Fruit fly (Drosophila melanogaster): ENCODE data around the gene Smg6.

Smg6 gene

DNA sequence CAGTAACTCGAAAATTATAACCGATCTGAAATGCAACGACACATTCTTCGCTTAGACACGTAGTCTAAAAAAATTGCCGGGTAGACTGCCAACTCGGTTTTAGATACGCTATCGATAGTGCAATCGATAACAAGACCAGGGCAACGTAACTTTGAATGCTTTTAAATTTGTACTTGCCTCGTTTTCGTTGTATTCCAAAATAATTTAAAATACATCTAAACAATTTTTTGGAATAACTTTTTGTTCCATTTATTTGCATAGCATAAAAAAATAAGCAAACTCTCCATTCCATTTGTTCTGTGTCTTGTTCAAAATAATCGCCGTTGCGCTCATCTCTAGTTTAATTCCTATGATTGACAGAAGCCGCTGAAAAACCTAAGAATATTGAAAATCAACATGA is 36.3 kb upstream of the Smg6 start, which contains the start of the genes Stt3B and CG11839 (continued):
- TF ChIP-seq pum (GFP tag; optimal IDR thresholded peaks at IDR 0.05): peak; percentile 68
- TF ChIP-seq tgo (GFP tag; IDR thresholded peaks at IDR 0.05): no peak; the same call in 1 of the 3 replicates
- peak; percentile 82 for TF ChIP-seq ems (GFP tag; optimal IDR thresholded peaks at IDR 0.05)
- TF ChIP-seq CG11723 (GFP tag; optimal IDR thresholded peaks at IDR 0.05): no peak
- TF ChIP-seq MTF-1 (GFP tag; optimal IDR thresholded peaks at IDR 0.05; ENCODE audit: borderline replicate concordance): no peak

DNA sequence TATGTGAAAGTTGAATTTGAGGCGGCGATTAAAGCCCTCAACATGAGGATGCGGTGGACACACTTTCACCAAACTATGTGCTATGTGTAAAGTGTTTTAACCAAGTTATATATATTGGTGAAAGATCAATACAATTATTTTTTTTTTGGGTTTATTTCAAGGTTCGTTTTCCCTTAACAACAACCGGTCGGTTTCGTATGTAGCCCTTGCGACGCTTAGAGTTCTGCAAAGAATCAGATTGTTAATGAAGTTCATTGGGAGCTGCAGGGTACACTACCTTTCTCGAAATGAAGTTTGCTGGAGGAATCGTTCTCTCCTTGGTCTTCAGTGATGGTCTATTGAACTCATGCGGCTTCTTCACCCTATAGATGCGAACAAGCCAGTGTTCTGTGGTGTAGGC is 33.6 kb upstream of the Smg6 start:
- peak; percentile 93 for TF ChIP-seq Ets65A (GFP tag)
- no peak for TF ChIP-seq CG1647 (GFP tag; optimal IDR thresholded peaks at IDR 0.05)

DNA sequence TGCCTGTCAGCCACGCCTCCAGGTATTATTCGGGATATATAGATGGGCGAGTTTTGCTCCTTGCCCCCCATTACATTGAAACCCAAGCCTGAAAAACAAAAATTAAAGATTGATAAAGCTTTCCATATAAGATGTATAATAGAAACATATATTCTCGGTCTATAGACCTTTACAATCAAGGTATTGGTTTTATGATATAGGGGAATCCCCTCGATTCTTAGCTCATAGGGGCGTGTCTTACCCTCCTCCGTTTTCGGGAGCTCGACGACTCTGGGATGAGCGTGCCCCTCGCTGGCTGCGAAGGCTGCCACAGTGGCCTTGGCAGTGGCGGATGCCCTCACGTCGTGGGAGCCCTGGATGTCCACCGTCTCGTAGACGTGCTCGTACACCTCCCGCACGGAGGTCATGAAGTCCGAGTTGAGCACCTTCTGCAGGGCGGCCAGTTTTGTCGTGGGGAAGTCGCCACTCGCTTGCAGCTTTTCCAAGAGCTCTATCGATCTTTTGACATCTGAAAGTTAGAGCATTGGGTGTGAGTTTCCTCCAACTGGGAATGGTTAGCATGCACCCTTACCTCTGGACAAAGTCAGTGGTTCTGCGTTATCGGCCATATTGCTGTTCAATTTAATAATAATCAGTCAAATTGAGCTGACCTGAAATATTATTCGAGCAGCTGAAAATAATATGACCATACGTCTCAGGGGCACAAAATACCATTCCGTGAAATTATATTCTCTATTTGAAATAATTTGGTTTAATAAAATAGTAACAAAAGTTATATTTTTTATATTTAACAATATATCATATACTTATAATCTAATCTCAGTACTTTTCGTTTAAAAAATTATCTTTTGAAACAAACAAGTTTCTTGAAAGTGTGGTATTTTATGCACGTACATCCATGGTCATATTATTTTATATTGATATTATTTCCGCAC is 31.9 kb upstream of the Smg6 start, which contains the start of the genes veli and PQBP1:
TSS of gene veli (minus strand) at position 685 of the 935 bp plus-strand sequence.
TSS of gene PQBP1 (plus strand) at position 885 of the 935 bp plus-strand sequence.
- TF ChIP-seq h (optimal IDR thresholded peaks at IDR 0.05) (no peak), Dp (GFP tag; optimal IDR thresholded peaks at IDR 0.05) (no peak), CG2116 (GFP tag; optimal IDR thresholded peaks at IDR 0.05) (peak; percentile 50), PHDP (tag; optimal IDR thresholded peaks at IDR 0.05) (peak; percentile 37), stwl (tag; optimal IDR thresholded peaks at IDR 0.05) (peak; percentile 36), MBD-R2 (GFP tag; IDR thresholded peaks at IDR 0.05) (peak; percentile 41), CG12659 (GFP tag; optimal IDR thresholded peaks at IDR 0.05) (peak; percentile 37), grau (tag; optimal IDR thresholded peaks at IDR 0.05) (no peak), disco-r (GFP tag; optimal IDR thresholded peaks at IDR 0.05) (no peak), Dll (GFP tag; IDR thresholded peaks at IDR 0.05; ENCODE audit: partially characterized antibody) (peak; percentile 33; the same call in 2 of the 4 replicates), gfzf (GFP tag; optimal IDR thresholded peaks at IDR 0.05) (peak; percentile 52), CG4617 (GFP tag; optimal IDR thresholded peaks at IDR 0.05; ENCODE audit: borderline replicate concordance) (peak; percentile 50), Dek (tag; optimal IDR thresholded peaks at IDR 0.05) (no peak), CG8089 (GFP tag; optimal IDR thresholded peaks at IDR 0.05) (no peak), sc (optimal IDR thresholded peaks at IDR 0.05) (no peak), sc (GFP tag; optimal IDR thresholded peaks at IDR 0.05) (no peak), trem (tag; optimal IDR thresholded peaks at IDR 0.05) (peak; percentile 85), CG1233 (GFP tag; optimal IDR thresholded peaks at IDR 0.05) (no peak), CG14014 (GFP tag; IDR thresholded peaks at IDR 0.05) (no peak), CG15011 (GFP tag; optimal IDR thresholded peaks at IDR 0.05) (no peak), CG13123 (GFP tag; optimal IDR thresholded peaks at IDR 0.05) (no peak), CG17612 (GFP tag; IDR thresholded peaks at IDR 0.05) (no peak), mld (GFP tag; IDR thresholded peaks at IDR 0.05; ENCODE audit: partially characterized antibody) (peak; percentile 12; the same call in 1 of the 3 replicates), YL-1 (GFP tag; optimal IDR thresholded peaks at IDR 0.05) (peak; percentile 12), CG34422 (GFP tag; IDR thresholded peaks at IDR 0.05) (peak; percentile 6; the same call in 1 of the 3 replicates), phol (tag; optimal IDR thresholded peaks at IDR 0.05) (peak; percentile 3), onecut (GFP tag; IDR thresholded peaks at IDR 0.05) (peak; percentile 61), BEAF-32 (GFP tag; optimal IDR thresholded peaks at IDR 0.05) (peak; percentile 4), gsb (GFP tag; IDR thresholded peaks at IDR 0.05) (no peak), MESR4 (GFP tag; optimal IDR thresholded peaks at IDR 0.05) (peak; percentile 69), CG7786 (GFP tag; optimal IDR thresholded peaks at IDR 0.05) (no peak), sim (GFP tag; IDR thresholded peaks at IDR 0.05) (no peak), D (optimal IDR thresholded peaks at IDR 0.05) (no peak), D (GFP tag; optimal IDR thresholded peaks at IDR 0.05) (no peak), inv (GFP tag; IDR thresholded peaks at IDR 0.05; ENCODE audit: partially characterized antibody) (no peak), Sox102F (GFP tag; optimal IDR thresholded peaks at IDR 0.05) (no peak), pzg (GFP tag; optimal IDR thresholded peaks at IDR 0.05) (peak; percentile 20), CG10565 (GFP tag; optimal IDR thresholded peaks at IDR 0.05) (no peak)

Measured in whole organism, embryonic.